Fruit fly (Drosophila melanogaster) whole organism, adult: Measurements from ENCODE around the gene Gclc.

Source experiments
- CG12768 ChIP-seq: fragments of 200-800 bp; sonication (Bioruptor generic); optimal IDR thresholded peaks from 2 replicates; lab custom pipeline; 2017; ENCODE audit warnings: missing biosample characterization, missing genetic modification characterization, mild to moderate bottlenecking, moderate library complexity, missing genetic modification reagents
- CG5204 ChIP-seq: fragments of 200-800 bp; sonication (Bioruptor generic); optimal IDR thresholded peaks from 2 replicates; lab custom pipeline; 2016; ENCODE audit warnings: missing biosample characterization, missing genetic modification characterization
- CG7101 ChIP-seq: fragments of 200-800 bp; sonication (Bioruptor generic); optimal IDR thresholded peaks from 2 replicates; lab custom pipeline; 2018; ENCODE audit warnings: missing biosample characterization, mild to moderate bottlenecking, missing genetic modification characterization, moderate library complexity
- Clk ChIP-seq: fragments of 200-800 bp; sonication (Bioruptor generic); optimal IDR thresholded peaks from 2 replicates; lab custom pipeline; 2017; ENCODE audit warnings: missing biosample characterization, missing genetic modification characterization
- Mnt ChIP-seq: fragments of 200-800 bp; sonication (Bioruptor generic); optimal IDR thresholded peaks from 2 replicates; lab custom pipeline; 2016; ENCODE audit warnings: missing biosample characterization, mild to moderate bottlenecking, missing genetic modification characterization
- bab1 ChIP-seq: fragments of 200-800 bp; sonication (Bioruptor generic); optimal IDR thresholded peaks from 3 replicates; lab custom pipeline; 2019; ENCODE audit warnings: missing biosample characterization, mild to moderate bottlenecking, missing genetic modification characterization, moderate library complexity
- kay ChIP-seq: fragments of 200-800 bp; sonication (Bioruptor generic); peaks from one replicate; lab custom pipeline; 2016; ENCODE audit warnings: missing biosample characterization, missing genetic modification characterization, borderline replicate concordance
- ovo ChIP-seq: fragments of 200-800 bp; sonication (Bioruptor generic); optimal IDR thresholded peaks from 2 replicates; lab custom pipeline; 2016; ENCODE audit warnings: missing biosample characterization, missing genetic modification characterization
- pad ChIP-seq: fragments of 200-800 bp; sonication (Bioruptor generic); optimal IDR thresholded peaks from 3 replicates; lab custom pipeline; 2017; ENCODE audit warnings: missing biosample characterization, missing genetic modification characterization, mild to moderate bottlenecking, moderate library complexity, missing genetic modification reagents
- tj ChIP-seq: fragments of 200-800 bp; sonication (Bioruptor generic); optimal IDR thresholded peaks from 3 replicates; lab custom pipeline; 2017; ENCODE audit warnings: missing biosample characterization, mild to moderate bottlenecking, missing genetic modification characterization, moderate library complexity

dm6 chrX:8129204-8129997 is 13.5 kb upstream of the Gclc start, which contains the start of gene CG2116:
- TF ChIP-seq CG12768 (GFP tag; lab: Kevin White, UChicago) (no peak), ovo (no peak), bab1 (GFP tag; lab: Kevin White, UChicago) (peak; percentile 14), CG7101 (tag; lab: Kevin White, UChicago) (peak; percentile 7), kay (no peak), CG5204 (GFP tag; lab: Kevin White, UChicago) (no peak), Clk (GFP tag; lab: Kevin White, UChicago) (no peak), Mnt (GFP tag; lab: Kevin White, UChicago) (peak; percentile 47), tj (GFP tag; lab: Kevin White, UChicago) (no peak), pad (GFP tag; lab: Kevin White, UChicago) (peak; percentile 25)
